Fruit fly (Drosophila melanogaster): ENCODE measurements around the gene CG18764.
A peak's percentile ranks its signal among the peaks of the same experiment; 100 is the strongest.

CG18764 gene

dm6 chr3R:11613252-11614036, 13.2 kb upstream of the CG18764 start (continued):
- TF ChIP-seq CG10979 (tag; optimal IDR thresholded peaks at IDR 0.05) (peak; percentile 49), zfh1 (GFP tag; IDR thresholded peaks at IDR 0.05) (peak; percentile 70; the same call in 2 of the 3 replicates), pita (GFP tag; optimal IDR thresholded peaks at IDR 0.05) (peak; percentile 54), Gsc (GFP tag; IDR thresholded peaks at IDR 0.05) (no peak), tx (GFP tag; optimal IDR thresholded peaks at IDR 0.05) (peak; percentile 42), onecut (GFP tag; IDR thresholded peaks at IDR 0.05) (peak; percentile 67), CG10366 (GFP tag; IDR thresholded peaks at IDR 0.05) (peak; percentile 66), CG31365 (tag; optimal IDR thresholded peaks at IDR 0.05) (no peak), CG8765 (GFP tag; IDR thresholded peaks at IDR 0.05) (no peak), CG3995 (GFP tag; optimal IDR thresholded peaks at IDR 0.05) (no peak), lbe (GFP tag; optimal IDR thresholded peaks at IDR 0.05) (no peak), NfI (GFP tag; optimal IDR thresholded peaks at IDR 0.05) (peak; percentile 64), pb (GFP tag; optimal IDR thresholded peaks at IDR 0.05) (no peak), vnd (GFP tag; IDR thresholded peaks at IDR 0.05; ENCODE audit: partially characterized antibody) (no peak), CG8388 (GFP tag; optimal IDR thresholded peaks at IDR 0.05) (no peak), MESR4 (GFP tag; optimal IDR thresholded peaks at IDR 0.05) (no peak), sens-2 (GFP tag; IDR thresholded peaks at IDR 0.05) (peak; percentile 21), cwo (GFP tag; optimal IDR thresholded peaks at IDR 0.05) (no peak), CG17328 (GFP tag; IDR thresholded peaks at IDR 0.05) (peak; percentile 56; the same call in 1 of the 2 replicates), cas (GFP tag; IDR thresholded peaks at IDR 0.05) (peak; percentile 42; the same call in 1 of the 2 replicates), slp2 (GFP tag; optimal IDR thresholded peaks at IDR 0.05) (peak; percentile 24), sd (tag; optimal IDR thresholded peaks at IDR 0.05) (peak; percentile 23), cad (GFP tag; optimal IDR thresholded peaks at IDR 0.05) (no peak), E2f2 (GFP tag; IDR thresholded peaks at IDR 0.05) (peak; percentile 84), CG12071 (GFP tag; optimal IDR thresholded peaks at IDR 0.05) (no peak), CG34376 (GFP tag; optimal IDR thresholded peaks at IDR 0.05) (no peak), gce (GFP tag; IDR thresholded peaks at IDR 0.05) (no peak), CG11085 (GFP tag; IDR thresholded peaks at IDR 0.05) (peak; percentile 56), Hr3 (GFP tag; optimal IDR thresholded peaks at IDR 0.05) (peak; percentile 78), pfk (GFP tag; optimal IDR thresholded peaks at IDR 0.05) (no peak), CG2889 (GFP tag; IDR thresholded peaks at IDR 0.05) (no peak), da (GFP tag; optimal IDR thresholded peaks at IDR 0.05) (peak; percentile 24), CG12942 (GFP tag; optimal IDR thresholded peaks at IDR 0.05) (peak; percentile 62), Adf1 (GFP tag; IDR thresholded peaks at IDR 0.05) (no peak), NC2α (GFP tag; optimal IDR thresholded peaks at IDR 0.05) (peak; percentile 5), btn (GFP tag; optimal IDR thresholded peaks at IDR 0.05) (peak; percentile 44), CG3407 (GFP tag; optimal IDR thresholded peaks at IDR 0.05) (no peak), so (GFP tag; IDR thresholded peaks at IDR 0.05) (peak; percentile 55; the same call in 1 of the 3 replicates), sisA (GFP tag; IDR thresholded peaks at IDR 0.05) (peak; percentile 75), toy (GFP tag; IDR thresholded peaks at IDR 0.05) (no peak), Sox100B (GFP tag; optimal IDR thresholded peaks at IDR 0.05) (no peak), BEAF-32 (GFP tag; optimal IDR thresholded peaks at IDR 0.05) (peak; percentile 16), CG12219 (GFP tag; optimal IDR thresholded peaks at IDR 0.05) (no peak), kni (GFP tag; optimal IDR thresholded peaks at IDR 0.05) (peak; percentile 19), CG11398 (GFP tag; optimal IDR thresholded peaks at IDR 0.05) (peak; percentile 45), gsb-n (tag; optimal IDR thresholded peaks at IDR 0.05) (peak; percentile 21), eve (GFP tag; optimal IDR thresholded peaks at IDR 0.05) (peak in 1 of 2 experiments; percentile 18), Oaz (GFP tag; IDR thresholded peaks at IDR 0.05) (no peak), Abd-B (GFP tag; optimal IDR thresholded peaks at IDR 0.05) (peak; percentile 35), disco-r (GFP tag; optimal IDR thresholded peaks at IDR 0.05) (no peak)
